Worm (Caenorhabditis elegans) whole organism, L4/young adult: Measurements from ENCODE around the gene F27B3.8.

ENCODE experiments used
- W03F9.2 ChIP-seq: fragments of 150-350 bp; optimal IDR thresholded peaks from 2 replicates; lab custom pipeline; 2014; ENCODE audit warnings: missing biosample characterization, missing genetic modification characterization
- dao-5 ChIP-seq: sonication (generic microtip); optimal IDR thresholded peaks from 2 replicates; lab custom pipeline; 2016; ENCODE audit warnings: missing genotype, missing genetic modification characterization, moderate library complexity, missing compliant biosample characterization
- him-1 ChIP-seq: sonication (generic microtip); optimal IDR thresholded peaks from 2 replicates; lab custom pipeline; 2016; ENCODE audit warnings: missing genotype, missing genetic modification reagents, missing genetic modification characterization, missing compliant biosample characterization

Gene F27B3.8

DNA sequence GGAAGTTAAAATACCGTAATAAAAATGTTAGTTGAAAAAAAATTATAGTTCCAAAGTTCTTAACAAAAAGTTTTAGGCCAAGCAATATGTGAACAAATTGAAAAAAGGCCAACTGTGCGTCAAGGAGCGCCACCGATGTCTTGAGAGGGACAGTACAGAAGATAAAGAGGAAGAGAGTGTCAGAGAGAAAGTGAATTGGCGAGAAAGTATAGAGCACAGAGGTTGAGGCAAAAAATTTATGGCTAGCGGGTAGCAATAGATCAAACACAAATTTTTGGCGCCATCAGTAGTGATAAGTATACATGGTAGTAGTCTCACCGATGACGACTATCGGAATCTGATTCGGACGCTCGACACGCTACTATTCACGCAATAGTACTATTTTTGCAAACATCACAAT, 24.8 kb downstream of the F27B3.8 start:
- TF ChIP-seq dao-5 (tag; lab: Kevin White, UChicago) (no peak), him-1 (tag; lab: Kevin White, UChicago) (no peak), W03F9.2 (tag; lab: Kevin White, UChicago) (no peak)

DNA sequence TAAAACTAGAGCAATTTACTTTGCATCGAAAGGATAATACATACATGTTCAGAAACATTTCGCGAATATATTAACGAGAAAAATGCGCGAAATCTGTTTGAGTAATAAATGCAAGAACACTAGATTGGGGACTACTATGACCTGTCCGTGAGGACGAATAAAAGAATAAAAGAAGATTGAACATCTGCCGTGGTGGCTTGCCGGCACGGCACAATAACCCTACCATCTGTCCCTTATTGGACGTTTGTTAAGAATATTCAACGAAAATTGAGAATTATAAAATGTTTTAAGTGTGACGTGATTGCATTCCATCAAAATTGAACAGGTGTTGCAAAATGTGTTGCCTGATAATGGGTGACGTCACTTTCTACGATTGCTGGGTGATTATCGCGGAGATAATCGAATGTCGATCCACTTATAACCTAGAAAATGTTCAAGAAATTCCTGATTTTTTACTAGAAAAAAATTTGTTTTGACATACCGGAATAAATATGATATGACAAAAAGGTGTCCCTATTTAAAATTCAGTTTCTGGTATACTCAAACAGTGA, 26.0 kb downstream of the F27B3.8 start:
- TF ChIP-seq dao-5 (tag; lab: Kevin White, UChicago), result no peak
- TF ChIP-seq W03F9.2 (tag; lab: Kevin White, UChicago), result no peak
- no peak for TF ChIP-seq him-1 (tag; lab: Kevin White, UChicago)

DNA sequence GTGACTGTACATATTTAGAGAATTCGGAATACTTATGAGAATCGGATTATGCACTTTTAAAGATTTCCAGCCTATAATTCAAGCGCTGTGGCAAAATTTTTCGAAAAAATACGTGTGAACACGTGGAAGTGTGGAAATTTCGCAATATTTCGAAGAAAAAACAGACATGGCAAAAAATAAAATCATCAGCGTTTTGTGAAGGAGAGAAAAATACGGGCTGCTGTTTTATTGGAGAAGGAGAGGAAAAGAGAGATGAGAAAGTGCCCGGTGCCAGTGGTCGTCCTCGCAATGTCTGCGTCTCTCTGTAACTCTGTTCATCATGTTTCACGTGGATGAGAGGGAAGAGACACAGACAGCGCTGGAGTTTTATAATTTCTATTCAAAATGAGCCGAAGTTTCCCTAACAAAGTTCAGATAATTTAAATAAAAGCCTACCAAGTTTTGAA, 26.5 kb downstream of the F27B3.8 start:
- TF ChIP-seq W03F9.2 (tag; lab: Kevin White, UChicago) (peak; percentile 79), dao-5 (tag; lab: Kevin White, UChicago) (peak; percentile 52), him-1 (tag; lab: Kevin White, UChicago) (peak; percentile 60)

DNA sequence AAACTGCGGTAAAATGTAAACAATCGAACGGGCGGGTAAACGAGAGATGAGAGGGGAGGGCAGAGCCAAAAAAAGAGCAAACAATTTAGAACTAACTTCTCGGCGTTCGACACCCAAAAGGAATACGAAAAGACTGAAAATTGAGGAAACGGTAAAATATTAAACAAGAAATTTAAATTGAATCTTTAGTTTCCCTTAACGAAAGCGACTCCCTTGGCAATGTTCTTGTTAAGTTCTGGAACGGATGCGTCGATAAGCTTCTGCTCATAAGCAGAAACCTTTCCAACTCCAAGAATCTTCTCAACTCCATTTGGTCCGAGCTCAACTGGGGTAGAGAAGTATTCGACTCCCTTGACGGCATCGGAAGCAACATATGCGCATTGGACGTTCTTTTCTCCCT, 27.1 kb downstream of the F27B3.8 start:
- no peak for TF ChIP-seq W03F9.2 (tag; lab: Kevin White, UChicago)
- no peak for TF ChIP-seq dao-5 (tag; lab: Kevin White, UChicago)
- no peak for TF ChIP-seq him-1 (tag; lab: Kevin White, UChicago)

DNA sequence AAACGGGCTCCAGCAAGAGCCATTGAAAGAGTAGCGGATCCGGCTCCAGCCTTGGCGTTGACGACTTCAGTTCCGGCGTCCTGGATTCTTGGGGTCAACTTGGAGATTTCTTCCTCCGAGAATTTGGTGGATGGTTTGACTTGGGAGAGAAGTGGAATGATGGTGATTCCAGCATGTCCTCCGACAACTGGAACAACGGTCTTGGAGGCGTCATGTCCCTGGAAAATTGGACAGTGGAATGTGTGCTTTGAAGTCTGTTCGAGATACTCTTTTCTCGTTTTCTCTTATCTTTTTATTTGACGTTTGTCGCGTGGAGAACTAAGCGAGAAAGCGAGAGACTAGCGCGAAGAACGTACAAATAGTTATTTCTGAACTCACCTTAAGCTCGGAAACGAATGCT, 27.6 kb downstream of the F27B3.8 start:
- TF ChIP-seq dao-5 (tag; lab: Kevin White, UChicago), result no peak
- no peak for TF ChIP-seq him-1 (tag; lab: Kevin White, UChicago)
- TF ChIP-seq W03F9.2 (tag; lab: Kevin White, UChicago), result no peak

DNA sequence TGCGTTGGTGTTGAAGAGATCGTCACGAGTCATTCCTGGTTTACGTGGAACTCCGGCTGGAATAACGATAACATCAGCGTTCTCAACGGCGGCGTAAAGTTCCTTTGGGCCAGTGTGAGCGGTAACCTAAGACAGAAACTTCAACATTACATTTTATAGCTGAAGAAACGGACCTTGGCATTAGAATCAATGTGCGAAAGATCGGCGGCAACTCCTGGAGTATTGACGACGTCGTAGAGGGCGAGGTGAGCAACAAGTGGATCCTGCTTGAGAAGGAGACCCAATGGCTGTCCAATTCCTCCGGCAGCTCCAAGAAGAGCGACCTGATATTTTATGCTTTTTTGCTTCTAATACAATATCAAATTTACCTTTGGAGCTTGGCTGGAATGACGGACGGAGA, 28.1 kb downstream of the F27B3.8 start:
- no peak for TF ChIP-seq him-1 (tag; lab: Kevin White, UChicago)
- TF ChIP-seq dao-5 (tag; lab: Kevin White, UChicago), result no peak
- TF ChIP-seq W03F9.2 (tag; lab: Kevin White, UChicago), result no peak

DNA sequence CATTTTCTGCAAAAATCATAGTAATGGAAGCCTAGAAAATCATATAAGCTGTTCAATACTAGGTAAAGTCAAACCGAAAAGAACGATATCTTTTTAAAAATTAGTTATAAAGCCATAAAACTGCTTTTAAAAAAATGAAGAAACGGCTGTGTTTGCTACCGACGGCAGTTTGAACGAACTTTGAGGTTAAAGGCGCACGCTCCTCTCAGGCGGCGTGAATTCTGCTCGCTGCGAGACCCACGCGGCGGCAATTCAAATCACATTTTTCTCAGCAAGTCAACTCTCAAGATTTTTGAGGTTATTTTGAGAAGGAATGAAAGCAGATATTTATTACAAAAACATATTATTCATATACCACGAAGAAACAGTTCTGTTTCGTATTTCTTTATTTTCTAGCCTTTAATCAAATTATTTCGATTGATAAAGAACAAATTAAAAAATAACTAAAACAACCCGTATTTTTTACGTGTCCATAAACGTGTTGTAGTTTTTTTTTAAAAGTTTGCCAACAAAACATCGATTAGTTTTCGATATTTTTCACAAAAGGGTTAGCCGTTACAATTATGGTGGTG, 28.7 kb downstream of the F27B3.8 start, which contains the start of the genes mdh-2 and F20H11.4:
mdh-2 (minus strand) TSS at position 6 of the 572 bp plus-strand sequence.
F20H11.4 (plus strand) TSS at position 522 of the 572 bp plus-strand sequence.
- TF ChIP-seq him-1 (tag; lab: Kevin White, UChicago), result peak; percentile 5
- TF ChIP-seq dao-5 (tag; lab: Kevin White, UChicago), result no peak
- TF ChIP-seq W03F9.2 (tag; lab: Kevin White, UChicago), result peak; percentile 85

DNA sequence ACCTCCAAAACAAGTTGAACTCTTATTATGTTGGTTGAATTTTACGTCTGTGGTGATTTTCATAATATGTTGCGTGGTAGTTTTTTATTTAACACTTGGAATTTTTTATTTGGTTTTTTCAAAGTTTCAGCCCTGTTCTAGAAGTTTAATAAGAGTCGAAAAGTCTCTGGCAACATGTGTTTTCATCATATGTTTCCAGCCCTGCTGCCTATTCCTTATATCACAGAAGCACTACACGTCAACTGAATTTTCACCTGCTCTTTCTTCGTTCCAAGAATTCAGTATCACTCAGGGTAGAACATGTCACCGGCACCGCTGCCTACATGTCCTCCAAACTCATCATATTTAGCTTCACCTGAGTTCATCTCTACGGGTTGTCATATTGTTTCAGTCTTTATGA, 31.0 kb downstream of the F27B3.8 start, which contains the start of gene srh-40:
srh-40 (plus strand) TSS at position 301 of the 400 bp plus-strand sequence.
- TF ChIP-seq him-1 (tag; lab: Kevin White, UChicago), result no peak
- TF ChIP-seq dao-5 (tag; lab: Kevin White, UChicago), result no peak
- no peak for TF ChIP-seq W03F9.2 (tag; lab: Kevin White, UChicago)

DNA sequence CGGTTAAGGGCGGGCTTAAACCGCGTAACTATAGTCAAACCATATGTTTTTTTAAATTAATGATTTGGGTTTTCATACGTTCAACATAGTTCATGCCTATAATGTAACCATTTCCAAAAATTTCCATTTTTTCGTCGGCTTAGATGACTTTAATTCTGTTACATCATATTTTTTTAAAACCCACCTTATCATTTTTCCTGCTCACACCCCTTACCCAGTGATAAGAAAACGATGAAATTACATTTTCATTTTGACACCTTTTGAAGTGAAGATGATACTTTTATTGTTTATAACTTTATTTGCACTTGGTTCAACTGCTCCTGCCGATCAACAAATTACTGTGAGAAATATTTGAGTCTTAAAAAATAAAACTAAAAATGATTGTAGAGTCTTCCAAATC, 32.8 kb downstream of the F27B3.8 start, which contains the start of gene ctsa-4.2:
ctsa-4.2 (plus strand) TSS at position 247 of the 400 bp plus-strand sequence.
- TF ChIP-seq him-1 (tag; lab: Kevin White, UChicago) (no peak), W03F9.2 (tag; lab: Kevin White, UChicago) (no peak), dao-5 (tag; lab: Kevin White, UChicago) (no peak)

DNA sequence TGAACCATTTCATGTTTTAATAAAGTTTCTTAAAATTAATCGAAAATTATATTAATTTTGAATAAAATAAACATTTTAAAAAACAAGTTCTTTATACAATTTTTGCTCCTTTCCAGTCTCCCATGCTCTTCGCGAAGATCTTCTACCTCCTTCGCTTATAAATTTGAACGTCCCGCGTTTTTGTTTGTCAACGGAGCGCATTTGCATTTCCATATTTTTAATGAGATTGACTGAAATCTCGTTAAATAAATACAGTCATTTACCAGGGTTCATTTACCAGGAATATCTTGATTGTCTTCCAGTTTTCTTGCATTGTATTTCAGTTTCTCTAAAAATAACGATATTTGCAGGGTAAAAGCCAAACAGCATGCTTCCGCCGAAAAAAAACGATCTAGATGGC, 35.6 kb downstream of the F27B3.8 start, which contains the start of gene cmtr-2:
cmtr-2 (plus strand) TSS at position 351 of the 400 bp plus-strand sequence.
- no peak for TF ChIP-seq W03F9.2 (tag; lab: Kevin White, UChicago)

DNA sequence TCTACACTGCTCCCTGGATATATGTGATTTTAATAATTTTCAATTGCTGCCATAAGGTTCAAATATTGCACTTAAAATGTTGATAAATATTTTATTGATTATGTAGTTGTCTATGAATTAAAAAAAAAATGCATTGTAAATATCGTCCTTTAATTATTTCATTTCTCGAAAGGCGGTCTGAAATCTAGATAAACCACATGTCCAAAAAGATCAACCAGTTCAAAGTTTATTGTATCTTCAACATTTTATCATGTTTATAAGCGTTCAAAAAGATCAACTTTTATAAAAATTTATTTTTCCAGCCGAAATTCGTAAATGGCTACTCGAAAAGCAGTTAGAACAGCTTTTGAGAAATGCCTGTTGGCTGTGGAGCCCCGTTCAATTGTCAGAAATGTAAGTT, 40.5 kb downstream of the F27B3.8 start, which contains the start of gene C13B9.2:
C13B9.2 (plus strand) TSS at position 301 of the 400 bp plus-strand sequence.
- no peak for TF ChIP-seq W03F9.2 (tag; lab: Kevin White, UChicago)
- TF ChIP-seq him-1 (tag; lab: Kevin White, UChicago), result no peak
- TF ChIP-seq dao-5 (tag; lab: Kevin White, UChicago), result no peak

DNA sequence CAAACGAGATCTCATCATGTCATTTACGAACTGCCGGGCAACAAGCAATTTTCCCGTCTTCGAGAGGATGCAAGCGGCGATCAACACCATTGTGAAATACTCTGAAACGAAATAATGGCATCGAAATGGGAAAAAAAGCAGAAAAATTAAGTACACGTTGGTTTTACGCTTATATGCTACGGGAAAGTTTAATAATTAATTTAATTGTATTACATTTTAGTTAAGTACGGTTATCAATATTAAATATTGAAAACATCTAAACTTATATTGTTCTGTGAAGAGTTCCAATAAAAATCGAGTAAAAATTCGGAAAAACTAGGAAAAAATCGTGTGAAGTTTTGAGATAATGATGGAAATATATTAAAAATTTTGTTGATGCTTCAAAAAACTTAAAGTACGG, 45.4 kb downstream of the F27B3.8 start, which contains the start of gene copd-1:
copd-1 (minus strand) TSS at position 101 of the 400 bp plus-strand sequence.
- TF ChIP-seq him-1 (tag; lab: Kevin White, UChicago) (no peak), W03F9.2 (tag; lab: Kevin White, UChicago) (no peak), dao-5 (tag; lab: Kevin White, UChicago) (no peak)

DNA sequence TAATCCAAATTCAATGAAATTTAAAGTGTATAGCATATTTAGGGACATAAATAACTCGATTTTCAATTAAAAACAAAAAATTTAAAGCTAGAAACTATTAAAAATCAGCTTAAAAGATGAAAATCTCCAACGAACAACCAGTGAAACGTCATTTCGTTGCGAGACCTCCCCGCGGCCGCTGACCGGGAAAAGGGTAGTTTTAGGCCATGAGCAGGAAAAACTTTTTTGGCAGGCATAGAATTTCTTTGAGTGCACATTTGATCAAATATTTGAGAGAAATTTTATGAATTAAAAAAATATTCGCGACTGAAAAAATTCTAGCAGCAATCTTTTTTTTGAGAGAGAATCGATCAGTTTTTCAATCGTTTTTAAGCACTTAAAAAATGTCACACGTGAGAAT, 45.8 kb downstream of the F27B3.8 start:
- TF ChIP-seq him-1 (tag; lab: Kevin White, UChicago), result no peak
- TF ChIP-seq W03F9.2 (tag; lab: Kevin White, UChicago), result peak; percentile 63
- no peak for TF ChIP-seq dao-5 (tag; lab: Kevin White, UChicago)
